Fruit fly (Drosophila melanogaster) whole organism, embryonic: ENCODE data around the gene CG43610.

ENCODE experiments used
- Atf-2 ChIP-seq: fragments of 200-800 bp; sonication (Bioruptor generic); optimal IDR thresholded peaks from 2 replicates; lab custom pipeline; 2016; ENCODE audit warnings: missing biosample characterization, missing genetic modification characterization
- Atf6 ChIP-seq: fragments of 200-800 bp; sonication (Bioruptor generic); IDR thresholded peaks from 2 replicates; pipeline ENCODE4 v1.3.6; 2022; ENCODE audit warnings: missing biosample characterization, missing genetic modification characterization
- BtbVII ChIP-seq: fragments of 200-800 bp; sonication (Bioruptor generic); optimal IDR thresholded peaks from 3 replicates; lab custom pipeline; 2017; ENCODE audit warnings: missing biosample characterization, mild to moderate bottlenecking, missing genetic modification characterization
- CG11560 ChIP-seq: fragments of 200-800 bp; sonication (Bioruptor generic); IDR thresholded peaks from 3 replicates; pipeline ENCODE4 v1.3.6; 2022; ENCODE audit warnings: missing biosample characterization, missing genetic modification characterization
- CG12391 ChIP-seq: fragments of 200-800 bp; sonication (Bioruptor generic); optimal IDR thresholded peaks from 3 replicates; lab custom pipeline; 2018; ENCODE audit warnings: missing biosample characterization, mild to moderate bottlenecking, missing genetic modification characterization, moderate library complexity
- CG12769 ChIP-seq: fragments of 200-800 bp; sonication (Bioruptor generic); optimal IDR thresholded peaks from 2 replicates; lab custom pipeline; 2019; ENCODE audit warnings: missing biosample characterization, mild to moderate bottlenecking, missing genetic modification characterization, moderate library complexity
- CG12942 ChIP-seq: fragments of 200-800 bp; sonication (Bioruptor generic); optimal IDR thresholded peaks from 3 replicates; lab custom pipeline; 2016; ENCODE audit warnings: missing biosample characterization, missing genetic modification characterization
- CG15696 ChIP-seq: fragments of 200-800 bp; sonication (Bioruptor generic); optimal IDR thresholded peaks from 2 replicates; lab custom pipeline; 2019; ENCODE audit warnings: missing biosample characterization, mild to moderate bottlenecking, missing genetic modification characterization, moderate library complexity
- CG17328 ChIP-seq: fragments of 200-800 bp; sonication (Bioruptor generic); IDR thresholded peaks from 2 replicates; pipeline ENCODE4 v1.3.6; 2022; ENCODE audit warnings: missing biosample characterization, missing genetic modification characterization
- CG2875 ChIP-seq: fragments of 200-800 bp; sonication (Bioruptor generic); optimal IDR thresholded peaks from 2 replicates; lab custom pipeline; 2017; ENCODE audit warnings: missing biosample characterization, mild to moderate bottlenecking, missing genetic modification characterization, missing genetic modification reagents
- CG30431 ChIP-seq: fragments of 200-800 bp; sonication (Bioruptor generic); optimal IDR thresholded peaks from 2 replicates; lab custom pipeline; 2017; ENCODE audit warnings: missing biosample characterization, missing genetic modification characterization
- CG3065 ChIP-seq: fragments of 200-800 bp; sonication (Bioruptor generic); optimal IDR thresholded peaks from 2 replicates; lab custom pipeline; 2016; ENCODE audit warnings: missing biosample characterization, missing genetic modification characterization
- CG32767 ChIP-seq: fragments of 200-800 bp; sonication (Bioruptor generic); IDR thresholded peaks from 2 replicates; pipeline ENCODE4 v1.3.6; 2022; ENCODE audit warnings: missing biosample characterization, missing genetic modification characterization
- CG33557 ChIP-seq: fragments of 200-800 bp; sonication (Bioruptor generic); optimal IDR thresholded peaks from 2 replicates; lab custom pipeline; 2019; ENCODE audit warnings: missing biosample characterization, mild to moderate bottlenecking, missing genetic modification characterization, moderate library complexity
- CG3838 ChIP-seq: fragments of 200-800 bp; sonication (Bioruptor generic); optimal IDR thresholded peaks from 3 replicates; lab custom pipeline; 2016; ENCODE audit warnings: missing biosample characterization, missing genetic modification characterization
- CG3847 ChIP-seq: fragments of 200-800 bp; sonication (Bioruptor generic); IDR thresholded peaks from 2 replicates; pipeline ENCODE4 v1.3.6; 2022; ENCODE audit warnings: missing biosample characterization, missing genetic modification characterization
- CG5180 ChIP-seq: fragments of 200-800 bp; sonication (Bioruptor generic); optimal IDR thresholded peaks from 3 replicates; lab custom pipeline; 2017; ENCODE audit warnings: missing biosample characterization, missing genetic modification characterization, mild to moderate bottlenecking, moderate library complexity, missing genetic modification reagents
- CG6254 ChIP-seq: fragments of 200-800 bp; sonication (Bioruptor generic); optimal IDR thresholded peaks from 3 replicates; lab custom pipeline; 2017; ENCODE audit warnings: mild to moderate bottlenecking, missing biosample characterization, missing genetic modification reagents, missing genetic modification characterization
- CG6813 ChIP-seq: fragments of 200-800 bp; sonication (Bioruptor generic); optimal IDR thresholded peaks from 2 replicates; lab custom pipeline; 2017; ENCODE audit warnings: missing biosample characterization, missing genetic modification characterization, mild to moderate bottlenecking, moderate library complexity, missing genetic modification reagents
- CHES-1-like ChIP-seq: fragments of 200-800 bp; sonication (Bioruptor generic); optimal IDR thresholded peaks from 2 replicates; lab custom pipeline; 2016; ENCODE audit warnings: missing biosample characterization, missing genetic modification characterization
- D ChIP-seq, 2 experiments: fragments of 200-800 bp in 1 of 2; fragments of >200 bp in 1 of 2; sonication (Bioruptor generic) in 1 of 2; optimal IDR thresholded peaks; 2 replicates in 1 of 2; 3 replicates in 1 of 2; lab custom pipeline; 2017; ENCODE audit warnings: mild to moderate bottlenecking in 1 of 2, missing biosample characterization in 1 of 2, missing genetic modification characterization in 1 of 2, missing genetic modification reagents in 1 of 2
- D19A ChIP-seq: fragments of 200-800 bp; optimal IDR thresholded peaks from 3 replicates; lab custom pipeline; 2019; ENCODE audit warnings: missing biosample characterization, mild to moderate bottlenecking, missing genetic modification characterization, moderate library complexity
- D19B ChIP-seq: fragments of 200-800 bp; sonication (Bioruptor generic); optimal IDR thresholded peaks from 2 replicates; lab custom pipeline; 2017; ENCODE audit warnings: missing biosample characterization, mild to moderate bottlenecking, missing genetic modification characterization
- Elba2 ChIP-seq: fragments of 200-800 bp; sonication (Bioruptor generic); optimal IDR thresholded peaks from 3 replicates; lab custom pipeline; 2016; ENCODE audit warnings: missing biosample characterization, missing genetic modification characterization
- Hr3 ChIP-seq: fragments of 200-800 bp; sonication (Bioruptor generic); optimal IDR thresholded peaks from 3 replicates; lab custom pipeline; 2016; ENCODE audit warnings: missing biosample characterization, missing genetic modification characterization
- Lhr ChIP-seq: fragments of 200-800 bp; sonication (Bioruptor generic); optimal IDR thresholded peaks from 3 replicates; lab custom pipeline; 2017; ENCODE audit warnings: mild to moderate bottlenecking, missing biosample characterization, missing genetic modification reagents, missing genetic modification characterization
- Myb ChIP-seq: fragments of 200-800 bp; sonication (Bioruptor generic); optimal IDR thresholded peaks from 2 replicates; lab custom pipeline; 2016; ENCODE audit warnings: missing biosample characterization, missing genetic modification characterization
- Side ChIP-seq: fragments of 200-800 bp; sonication (Bioruptor generic); optimal IDR thresholded peaks from 2 replicates; lab custom pipeline; 2016; ENCODE audit warnings: missing biosample characterization, missing genetic modification characterization
- Six4 ChIP-seq: fragments of 200-800 bp; sonication (Bioruptor generic); optimal IDR thresholded peaks from 2 replicates; lab custom pipeline; 2016; ENCODE audit warnings: missing biosample characterization, missing genetic modification characterization
- Spps ChIP-seq: fragments of 200-800 bp; sonication (Bioruptor generic); optimal IDR thresholded peaks from 2 replicates; lab custom pipeline; 2018; ENCODE audit warnings: missing biosample characterization, mild to moderate bottlenecking, missing genetic modification characterization
- Tbp ChIP-seq: fragments of >200 bp; optimal IDR thresholded peaks from 2 replicates; lab custom pipeline; 2018; ENCODE audit warnings: missing biosample characterization, missing genetic modification characterization
- ac ChIP-seq: fragments of 200-800 bp; sonication (Bioruptor generic); optimal IDR thresholded peaks from 3 replicates; lab custom pipeline; 2017; ENCODE audit warnings: missing biosample characterization, mild to moderate bottlenecking, missing genetic modification characterization
- al ChIP-seq: fragments of 200-800 bp; sonication (Bioruptor generic); IDR thresholded peaks from 2 replicates; pipeline ENCODE4 v1.3.6; 2022; ENCODE audit warnings: missing biosample characterization, missing genetic modification characterization
- aop ChIP-seq: fragments of 200-800 bp; sonication (Bioruptor generic); IDR thresholded peaks from 2 replicates; pipeline ENCODE4 v1.3.6; 2022; ENCODE audit warnings: missing biosample characterization, missing genetic modification characterization
- cg ChIP-seq: fragments of 200-800 bp; sonication (Bioruptor generic); optimal IDR thresholded peaks from 3 replicates; lab custom pipeline; 2019; ENCODE audit warnings: missing biosample characterization, mild to moderate bottlenecking, missing genetic modification characterization, moderate library complexity
- croc ChIP-seq: fragments of 200-800 bp; sonication (Bioruptor generic); conservative IDR thresholded peaks from 3 replicates; pipeline ENCODE4 v1.3.6; 2022; ENCODE audit warnings: missing biosample characterization, missing genetic modification characterization
- fd64A ChIP-seq: fragments of 200-800 bp; sonication (Bioruptor generic); optimal IDR thresholded peaks from 3 replicates; lab custom pipeline; 2018; ENCODE audit warnings: missing biosample characterization, mild to moderate bottlenecking, missing genetic modification characterization
- jumu ChIP-seq: fragments of 200-800 bp; sonication (Bioruptor generic); optimal IDR thresholded peaks from 3 replicates; lab custom pipeline; 2016; ENCODE audit warnings: missing biosample characterization, missing genetic modification characterization
- pb ChIP-seq: fragments of 200-800 bp; sonication (Bioruptor generic); optimal IDR thresholded peaks from 3 replicates; lab custom pipeline; 2016; ENCODE audit warnings: missing biosample characterization, missing genetic modification characterization
- pnt ChIP-seq: fragments of 200-800 bp; sonication (Bioruptor generic); optimal IDR thresholded peaks from 3 replicates; lab custom pipeline; 2016; ENCODE audit warnings: missing biosample characterization, missing genetic modification characterization
- ro ChIP-seq: fragments of 200-800 bp; sonication (Bioruptor generic); IDR thresholded peaks from 2 replicates; pipeline ENCODE4 v1.3.6; 2022; ENCODE audit warnings: missing biosample characterization, missing genetic modification characterization
- salm ChIP-seq: fragments of 200-800 bp; sonication (Bioruptor generic); optimal IDR thresholded peaks from 2 replicates; lab custom pipeline; 2018; ENCODE audit warnings: missing biosample characterization, mild to moderate bottlenecking, missing genetic modification characterization
- sc ChIP-seq, 3 experiments: fragments of >200 bp in 2 of 3; fragments of 200-800 bp in 1 of 3; sonication (Bioruptor generic) in 1 of 3; optimal IDR thresholded peaks; 2 replicates in 2 of 3; 3 replicates in 1 of 3; lab custom pipeline; 2017; ENCODE audit warnings: mild to moderate bottlenecking in 1 of 3, missing biosample characterization in 1 of 3, missing genetic modification characterization in 1 of 3, missing genetic modification reagents in 1 of 3
- sens-2 ChIP-seq: fragments of 200-800 bp; sonication (Bioruptor generic); IDR thresholded peaks from 2 replicates; pipeline ENCODE4 v1.3.6; 2022; ENCODE audit warnings: missing biosample characterization, missing genetic modification characterization
- sim ChIP-seq: fragments of 200-800 bp; sonication (Bioruptor generic); IDR thresholded peaks from 2 replicates; pipeline ENCODE4 v1.3.6; 2022; ENCODE audit warnings: missing biosample characterization, missing genetic modification characterization
- tna ChIP-seq: fragments of 200-800 bp; sonication (Bioruptor generic); IDR thresholded peaks from 2 replicates; pipeline ENCODE4 v1.3.6; 2022; ENCODE audit warnings: missing biosample characterization, missing genetic modification characterization; ENCODE audit not compliant: partially characterized antibody
- tup ChIP-seq: fragments of 200-800 bp; sonication (Bioruptor generic); optimal IDR thresholded peaks from 2 replicates; lab custom pipeline; 2016; ENCODE audit warnings: missing biosample characterization, mild to moderate bottlenecking, missing genetic modification characterization, moderate library complexity
- twi ChIP-seq: fragments of 200-800 bp; optimal IDR thresholded peaks from 2 replicates; lab custom pipeline; 2019; ENCODE audit warnings: missing biosample characterization, mild to moderate bottlenecking, missing genetic modification characterization, moderate library complexity
- unpg ChIP-seq: fragments of 200-800 bp; sonication (Bioruptor generic); optimal IDR thresholded peaks from 3 replicates; lab custom pipeline; 2018; ENCODE audit warnings: missing biosample characterization, mild to moderate bottlenecking, missing genetic modification characterization, moderate library complexity
- vnd ChIP-seq: fragments of 200-800 bp; sonication (Bioruptor generic); IDR thresholded peaks from 3 replicates; pipeline ENCODE4 v1.3.6; 2022; ENCODE audit warnings: missing biosample characterization, missing genetic modification characterization; ENCODE audit not compliant: partially characterized antibody

CG43610 gene

dm6 chr2L:6793763-6794417 lies 5.1 kb upstream of the CG43610 start (continued):
- TF ChIP-seq fd64A (GFP tag; lab: Kevin White, UChicago), result no peak
- no peak for TF ChIP-seq CG2875 (GFP tag; lab: Kevin White, UChicago)
- TF ChIP-seq Atf6 (GFP tag; lab: Robert Waterston, UW), result no peak
- TF ChIP-seq ac (GFP tag; lab: Kevin White, UChicago), result no peak
- no peak for TF ChIP-seq CG3065
- peak; percentile 35 for TF ChIP-seq D (optimal IDR thresholded peaks at IDR 0.05; lab: Kevin White, UChicago)
- TF ChIP-seq D (GFP tag; optimal IDR thresholded peaks at IDR 0.05; lab: Kevin White, UChicago), result no peak
- no peak for TF ChIP-seq CG12769 (tag; lab: Kevin White, UChicago)
- no peak for TF ChIP-seq Side (GFP tag; lab: Kevin White, UChicago)
- no peak for TF ChIP-seq sim (GFP tag; lab: Robert Waterston, UW)
- TF ChIP-seq sens-2 (GFP tag; lab: Robert Waterston, UW), result no peak
- no peak for TF ChIP-seq CG33557 (GFP tag; lab: Kevin White, UChicago)
- no peak for TF ChIP-seq CG12391 (tag; lab: Kevin White, UChicago)
- TF ChIP-seq Atf-2 (GFP tag; lab: Kevin White, UChicago), result no peak
- TF ChIP-seq tna (GFP tag; lab: Robert Waterston, UW), result no peak
- no peak for TF ChIP-seq Hr3 (GFP tag; lab: Kevin White, UChicago)
- no peak for TF ChIP-seq Spps
- TF ChIP-seq Lhr (GFP tag; lab: Kevin White, UChicago), result no peak
- TF ChIP-seq sc (optimal IDR thresholded peaks at IDR 0.05; lab: Kevin White, UChicago), result no peak
- TF ChIP-seq sc (GFP tag; optimal IDR thresholded peaks at IDR 0.05; lab: Kevin White, UChicago), result no peak
- no peak for TF ChIP-seq Elba2
- no peak for TF ChIP-seq Six4 (GFP tag; lab: Kevin White, UChicago)
- TF ChIP-seq vnd (GFP tag; lab: Robert Waterston, UW), result no peak
- no peak for TF ChIP-seq aop (GFP tag; lab: Robert Waterston, UW)
- TF ChIP-seq CG6813 (GFP tag; lab: Kevin White, UChicago), result no peak
- TF ChIP-seq CG32767, result no peak
- TF ChIP-seq CG11560 (tag; lab: Robert Waterston, UW), result no peak
- no peak for TF ChIP-seq jumu (GFP tag; lab: Kevin White, UChicago)
- TF ChIP-seq CG3847 (GFP tag; lab: Robert Waterston, UW), result no peak
- no peak for TF ChIP-seq tup (GFP tag; lab: Kevin White, UChicago)
- TF ChIP-seq Tbp (GFP tag; lab: Kevin White, UChicago), result no peak
- no peak for TF ChIP-seq Myb (GFP tag; lab: Kevin White, UChicago)
- TF ChIP-seq pnt (GFP tag; lab: Kevin White, UChicago), result no peak
- no peak for TF ChIP-seq al (GFP tag; lab: Robert Waterston, UW)
- no peak for TF ChIP-seq D19A (tag; lab: Kevin White, UChicago)
- no peak for TF ChIP-seq CG15696 (tag; lab: Kevin White, UChicago)
- TF ChIP-seq CG5180, result peak; percentile 92
- TF ChIP-seq CG12942 (GFP tag; lab: Kevin White, UChicago), result no peak
- no peak for TF ChIP-seq CG3838 (GFP tag; lab: Kevin White, UChicago)
- TF ChIP-seq pb (GFP tag; lab: Kevin White, UChicago), result no peak
- TF ChIP-seq cg (GFP tag; lab: Kevin White, UChicago), result peak; percentile 51
- 0 out of 2 replicates have a peak, but pooled peaks have one; percentile 14 for TF ChIP-seq CG17328 (GFP tag; lab: Robert Waterston, UW)
- TF ChIP-seq twi (tag; lab: Kevin White, UChicago), result no peak
- TF ChIP-seq CG30431 (GFP tag; lab: Kevin White, UChicago), result no peak
- no peak for TF ChIP-seq salm (tag; lab: Kevin White, UChicago)
- TF ChIP-seq CG6254 (GFP tag; lab: Kevin White, UChicago), result no peak
- peak; percentile 32 for TF ChIP-seq BtbVII (GFP tag; lab: Kevin White, UChicago)
- TF ChIP-seq D19B (GFP tag; lab: Kevin White, UChicago), result no peak
- TF ChIP-seq unpg, result no peak
- TF ChIP-seq CHES-1-like (GFP tag; lab: Kevin White, UChicago), result no peak
- no peak for TF ChIP-seq croc (GFP tag; lab: Robert Waterston, UW)
- no peak for TF ChIP-seq ro (GFP tag; lab: Robert Waterston, UW)
